Worm (Caenorhabditis elegans): ENCODE measurements around the gene F31B9.2.

DNA sequence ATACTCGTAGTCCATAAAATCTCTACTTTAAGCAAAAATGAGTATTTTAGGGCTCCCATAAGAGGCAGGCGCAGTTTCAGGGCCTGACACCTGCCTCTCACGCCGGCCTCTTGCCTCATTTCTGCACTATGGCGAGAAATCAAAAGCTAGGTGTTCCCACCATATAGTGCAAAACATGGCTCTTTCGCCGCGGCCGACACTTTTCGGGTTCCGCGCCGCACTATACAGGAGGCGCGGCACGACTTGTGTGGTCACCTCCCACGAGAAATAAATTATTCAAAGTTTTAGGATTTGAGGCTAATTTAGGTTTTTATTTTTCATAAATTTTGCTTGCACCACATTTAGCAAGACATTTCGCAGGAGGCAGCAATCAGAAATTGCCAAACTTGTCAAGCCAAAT, 24.6 kb upstream of the F31B9.2 start:
- TF ChIP-seq mel-28 (tag; optimal IDR thresholded peaks at IDR 0.05; ENCODE audit: borderline replicate concordance) (no peak), K12H6.12 (tag; optimal IDR thresholded peaks at IDR 0.05) (no peak), ccch-3 (GFP tag; optimal IDR thresholded peaks at IDR 0.05) (no peak), ztf-3 (GFP tag; optimal IDR thresholded peaks at IDR 0.05) (no peak), cebp-2 (GFP tag; IDR thresholded peaks at IDR 0.05) (no peak), D2030.7 (GFP tag; IDR thresholded peaks at IDR 0.05) (no peak)

Data from whole organism, young adult.